Worm (Caenorhabditis elegans) whole organism, L2 larva: ENCODE data around the gene nphp-4.

Experiments
- aly-2 ChIP-seq: fragments of 150-350 bp; optimal IDR thresholded peaks from 2 replicates; lab custom pipeline; 2014; ENCODE audit warnings: missing biosample characterization, missing genetic modification characterization
- elt-3 ChIP-seq: sonication (generic microtip); optimal IDR thresholded peaks from 2 replicates; lab custom pipeline; 2017; ENCODE audit warnings: missing biosample characterization, missing genetic modification characterization
- nhr-11 ChIP-seq: fragments of 150-350 bp; optimal IDR thresholded peaks from 2 replicates; lab custom pipeline; 2014; ENCODE audit warnings: missing biosample characterization, missing genetic modification characterization
- nhr-12 ChIP-seq: fragments of 150-350 bp; optimal IDR thresholded peaks from 2 replicates; lab custom pipeline; 2014; ENCODE audit warnings: missing biosample characterization, missing genetic modification characterization
- nhr-77 ChIP-seq: fragments of 150-350 bp; optimal IDR thresholded peaks from 2 replicates; lab custom pipeline; 2014; ENCODE audit warnings: missing biosample characterization, missing genetic modification characterization
- skn-1 ChIP-seq: sonication (generic microtip); optimal IDR thresholded peaks from 2 replicates; lab custom pipeline; 2017; ENCODE audit warnings: missing biosample characterization, missing genetic modification characterization

DNA sequence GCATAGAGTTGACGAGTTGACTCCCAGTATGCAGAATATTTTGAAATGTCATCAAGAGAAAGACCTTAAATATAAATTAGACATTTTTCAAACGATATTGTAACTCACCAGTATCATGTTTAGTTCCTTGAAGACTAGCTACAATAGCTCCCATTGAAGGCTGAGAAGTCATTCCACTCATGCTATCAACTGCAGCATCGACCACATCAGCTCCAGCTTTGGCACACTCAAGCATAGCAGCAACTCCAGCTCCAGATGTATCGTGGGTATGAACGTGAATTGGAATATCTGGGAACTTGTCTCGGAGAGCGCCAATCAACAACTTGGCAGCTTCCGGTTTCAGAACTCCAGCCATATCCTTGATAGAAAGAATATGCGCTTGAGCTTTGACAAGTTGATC is 24.1 kb downstream of the nphp-4 start:
- TF ChIP-seq elt-3: no peak
- no peak for TF ChIP-seq skn-1 (tag; lab: Kevin White, UChicago)
- no peak for TF ChIP-seq nhr-12 (tag; lab: Kevin White, UChicago)
- no peak for TF ChIP-seq aly-2 (tag; lab: Kevin White, UChicago)
- TF ChIP-seq nhr-11 (tag; lab: Kevin White, UChicago): no peak
- TF ChIP-seq nhr-77 (tag; lab: Kevin White, UChicago): no peak
